Fruit fly (Drosophila melanogaster): ENCODE data around the gene slou.

- no peak for TF ChIP-seq CTCF (optimal IDR thresholded peaks at IDR 0.05)
- TF ChIP-seq CG8478 (optimal IDR thresholded peaks at IDR 0.05), result no peak
Measured at dm6 chr3R:21544107-21544506, 12.9 kb downstream of the slou start.
